Worm (Caenorhabditis elegans) whole organism, midembryonic: ENCODE results near the gene T14G10.8.

Experiments used
- cog-1 ChIP-seq: sonication (generic microtip); optimal IDR thresholded peaks from 2 replicates; lab custom pipeline; 2016; ENCODE audit warnings: missing genetic modification characterization, missing compliant biosample characterization
- flt-1 ChIP-seq: fragments of 200-800 bp; sonication (Bioruptor generic); IDR thresholded peaks from 2 replicates; pipeline ENCODE4 v1.3.6; 2022; ENCODE audit warnings: missing genetic modification characterization, missing compliant biosample characterization
- klf-2 ChIP-seq: fragments of 200-800 bp; sonication (Bioruptor generic); conservative IDR thresholded peaks from 2 replicates; pipeline ENCODE4 v1.3.6; 2022; ENCODE audit warnings: missing genetic modification reagents, missing genetic modification characterization, missing compliant biosample characterization
- med-1 ChIP-seq: sonication (generic microtip); optimal IDR thresholded peaks from 2 replicates; lab custom pipeline; 2017; ENCODE audit warnings: missing genetic modification characterization, mild to moderate bottlenecking, missing compliant biosample characterization, antibody characterized with exemption, missing genetic modification reagents; ENCODE audit not compliant: insufficient read depth
- ref-1 ChIP-seq: fragments of 200-800 bp; sonication (Bioruptor generic); conservative IDR thresholded peaks from 2 replicates; pipeline ENCODE4 v1.3.6; 2022; ENCODE audit warnings: missing genetic modification reagents, missing genetic modification characterization, missing compliant biosample characterization
- tab-1 ChIP-seq: fragments of 200-800 bp; sonication (Bioruptor generic); IDR thresholded peaks from 2 replicates; pipeline ENCODE4 v1.3.6; 2022; ENCODE audit warnings: missing genetic modification characterization, missing compliant biosample characterization
- ztf-29 ChIP-seq: fragments of 200-800 bp; sonication (Bioruptor generic); IDR thresholded peaks from 2 replicates; pipeline ENCODE4 v1.3.6; 2022; ENCODE audit warnings: missing genetic modification reagents, missing genetic modification characterization, missing compliant biosample characterization

- TF ChIP-seq tab-1 (GFP tag; lab: Robert Waterston, UW) (no peak), med-1 (no peak), flt-1 (GFP tag; lab: Robert Waterston, UW) (no peak), ref-1 (GFP tag; lab: Robert Waterston, UW) (no peak), ztf-29 (GFP tag; lab: Robert Waterston, UW) (no peak), klf-2 (no peak), cog-1 (tag; lab: Kevin White, UChicago) (no peak)
Measured at ce11 chrIV:10110417-10110816, 36.4 kb downstream of the T14G10.8 start, which contains the start of gene egl-38.
